Fruit fly (Drosophila melanogaster): ENCODE data around the gene CG42654.

Gene CG42654

DNA sequence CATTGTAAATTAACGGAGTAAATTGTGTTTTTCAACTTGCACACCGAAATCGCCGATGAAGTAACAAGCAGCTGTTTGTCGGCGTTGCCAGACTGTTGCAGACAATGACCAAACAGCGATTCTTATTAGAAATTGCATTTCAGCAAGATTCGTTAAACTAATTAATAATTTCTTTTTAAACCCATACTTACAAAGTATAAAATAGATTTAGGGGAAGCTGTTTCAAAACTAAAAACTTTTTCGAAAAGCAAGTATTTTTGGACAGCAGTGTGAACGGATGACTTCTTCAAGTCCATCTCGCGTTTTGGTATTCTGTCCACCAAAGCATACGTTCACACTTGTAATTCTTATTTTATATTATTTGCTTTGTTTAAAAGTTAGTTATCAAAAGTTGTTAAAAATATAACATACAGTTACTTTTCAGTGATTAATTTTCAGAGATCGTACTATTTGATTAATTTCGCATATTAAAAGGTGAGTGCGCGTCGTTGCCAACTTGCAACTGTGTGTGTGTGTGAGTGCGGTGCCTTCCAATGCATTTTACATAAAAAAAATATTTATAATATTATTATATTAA, 25.8 kb downstream of the CG42654 start, which contains the start of the genes CG8004 and RhoGDI (continued):
- peak; percentile 52 for TF ChIP-seq dmrt11E (tag; optimal IDR thresholded peaks at IDR 0.05)
- TF ChIP-seq CG3407 (GFP tag; optimal IDR thresholded peaks at IDR 0.05) = no peak
- peak; percentile 27 for TF ChIP-seq Dp (GFP tag; optimal IDR thresholded peaks at IDR 0.05)
- 0 out of 2 replicates have a peak, but pooled peaks have one; percentile 43 for TF ChIP-seq ttk (GFP tag; IDR thresholded peaks at IDR 0.05)
- no peak for TF ChIP-seq zen2 (GFP tag; IDR thresholded peaks at IDR 0.05; ENCODE audit: partially characterized antibody)
- TF ChIP-seq CG33213 (GFP tag; optimal IDR thresholded peaks at IDR 0.05) = peak; percentile 76
- TF ChIP-seq gem (tag; optimal IDR thresholded peaks at IDR 0.05) = peak; percentile 81
- TF ChIP-seq pros (GFP tag; optimal IDR thresholded peaks at IDR 0.05) = no peak
- TF ChIP-seq tna (GFP tag; IDR thresholded peaks at IDR 0.05; ENCODE audit: partially characterized antibody) = no peak
- no peak for TF ChIP-seq wek (GFP tag; optimal IDR thresholded peaks at IDR 0.05)
- TF ChIP-seq zfh2 (GFP tag; optimal IDR thresholded peaks at IDR 0.05) = peak; percentile 67
- TF ChIP-seq Hmx (GFP tag; optimal IDR thresholded peaks at IDR 0.05) = peak; percentile 33
- peak; percentile 67; the same call in 1 of the 3 replicates for TF ChIP-seq ken (GFP tag; IDR thresholded peaks at IDR 0.05)
- TF ChIP-seq Dip3 (GFP tag; optimal IDR thresholded peaks at IDR 0.05) = peak; percentile 67
- TF ChIP-seq peb (GFP tag; IDR thresholded peaks at IDR 0.05) = no peak
- TF ChIP-seq dysf (GFP tag; IDR thresholded peaks at IDR 0.05) = peak; percentile 60; the same call in 2 of the 3 replicates
- TF ChIP-seq CG2875 (GFP tag; optimal IDR thresholded peaks at IDR 0.05) = no peak
- TF ChIP-seq CG11723 (GFP tag; optimal IDR thresholded peaks at IDR 0.05) = no peak
- TF ChIP-seq CG1792 (GFP tag; optimal IDR thresholded peaks at IDR 0.05) = peak; percentile 42
- peak; percentile 79 for TF ChIP-seq lab (GFP tag; optimal IDR thresholded peaks at IDR 0.05)
- peak; percentile 74 for TF ChIP-seq CG18476 (GFP tag; optimal IDR thresholded peaks at IDR 0.05)
- TF ChIP-seq lilli (GFP tag; optimal IDR thresholded peaks at IDR 0.05) = peak; percentile 86
- peak; percentile 67 to 77 for TF ChIP-seq dpn (GFP tag; optimal IDR thresholded peaks at IDR 0.05)
- peak; percentile 45 for TF ChIP-seq CG17385 (GFP tag; optimal IDR thresholded peaks at IDR 0.05)
- peak; percentile 45 for TF ChIP-seq E2f1 (GFP tag; IDR thresholded peaks at IDR 0.05)
- peak; percentile 14 for TF ChIP-seq ftz-f1 (GFP tag; optimal IDR thresholded peaks at IDR 0.05)
- TF ChIP-seq vfl (GFP tag; optimal IDR thresholded peaks at IDR 0.05) = peak; percentile 63
- peak; percentile 72 for TF ChIP-seq CoRest (tag; optimal IDR thresholded peaks at IDR 0.05)
- TF ChIP-seq maf-S (GFP tag; optimal IDR thresholded peaks at IDR 0.05) = peak; percentile 61
- peak; percentile 54 for TF ChIP-seq NfI (GFP tag; optimal IDR thresholded peaks at IDR 0.05)
- peak; percentile 62 for TF ChIP-seq Abd-B (GFP tag; optimal IDR thresholded peaks at IDR 0.05)
- no peak for TF ChIP-seq lov (optimal IDR thresholded peaks at IDR 0.05)
- TF ChIP-seq lov (GFP tag; IDR thresholded peaks at IDR 0.05) = 0 out of 3 replicates have a peak, but pooled peaks have one; percentile 17
- TF ChIP-seq CG6791 (GFP tag; IDR thresholded peaks at IDR 0.05; ENCODE audit: partially characterized antibody) = peak; percentile 41; the same call in 1 of the 3 replicates
- no peak for TF ChIP-seq ac (GFP tag; optimal IDR thresholded peaks at IDR 0.05)
- peak; percentile 29; the same call in 1 of the 3 replicates for TF ChIP-seq croc (GFP tag; conservative IDR thresholded peaks at IDR 0.05)
- no peak for TF ChIP-seq MTF-1 (GFP tag; optimal IDR thresholded peaks at IDR 0.05; ENCODE audit: borderline replicate concordance)
- no peak for TF ChIP-seq CG16815 (GFP tag; optimal IDR thresholded peaks at IDR 0.05)
- no peak for TF ChIP-seq CG17612 (GFP tag; IDR thresholded peaks at IDR 0.05)
- TF ChIP-seq D19A (tag; optimal IDR thresholded peaks at IDR 0.05) = peak; percentile 16
- 0 out of 2 replicates have a peak, but pooled peaks have one; percentile 12 for TF ChIP-seq Drgx (GFP tag; IDR thresholded peaks at IDR 0.05)
- TF ChIP-seq slou (GFP tag; optimal IDR thresholded peaks at IDR 0.05) = no peak

All from whole organism, embryonic.